Fruit fly (Drosophila melanogaster): ENCODE data around the gene fon.

The fon gene

dm6 chr2L:19364622-19365021, 21.4 kb downstream of the fon start (continued):
- no peak for TF ChIP-seq CG13624 (GFP tag; optimal IDR thresholded peaks at IDR 0.05)
- TF ChIP-seq CG2120 (GFP tag; optimal IDR thresholded peaks at IDR 0.05): peak; percentile 38
- TF ChIP-seq Meics (GFP tag; optimal IDR thresholded peaks at IDR 0.05): peak; percentile 50
- no peak for TF ChIP-seq CG2875 (GFP tag; optimal IDR thresholded peaks at IDR 0.05)
- peak; percentile 31 for TF ChIP-seq CoRest (tag; optimal IDR thresholded peaks at IDR 0.05)
- TF ChIP-seq ind (GFP tag; optimal IDR thresholded peaks at IDR 0.05): peak; percentile 19
- no peak for TF ChIP-seq CG1529 (GFP tag; optimal IDR thresholded peaks at IDR 0.05)
- no peak for TF ChIP-seq caup (GFP tag; optimal IDR thresholded peaks at IDR 0.05; ENCODE audit: severe bottlenecking)
- TF ChIP-seq grau (tag; optimal IDR thresholded peaks at IDR 0.05): peak; percentile 34
- TF ChIP-seq prd (optimal IDR thresholded peaks at IDR 0.05): no peak
- 0 out of 3 replicates have a peak, but pooled peaks have one; percentile 32 for TF ChIP-seq prd (GFP tag; IDR thresholded peaks at IDR 0.05)
- no peak for TF ChIP-seq cg (GFP tag; optimal IDR thresholded peaks at IDR 0.05)
- peak; percentile 40 for TF ChIP-seq CG18599 (GFP tag; optimal IDR thresholded peaks at IDR 0.05)
- 0 out of 3 replicates have a peak, but pooled peaks have one; percentile 27 for TF ChIP-seq CG7357 (GFP tag; IDR thresholded peaks at IDR 0.05)
- TF ChIP-seq CG10462 (GFP tag; optimal IDR thresholded peaks at IDR 0.05): no peak
- no peak for TF ChIP-seq eyg (GFP tag; optimal IDR thresholded peaks at IDR 0.05)
- no peak for TF ChIP-seq CG10565 (GFP tag; optimal IDR thresholded peaks at IDR 0.05)
- no peak for TF ChIP-seq CG18619 (GFP tag; optimal IDR thresholded peaks at IDR 0.05)
- no peak for TF ChIP-seq so (GFP tag; IDR thresholded peaks at IDR 0.05)
- TF ChIP-seq CG8924 (tag; optimal IDR thresholded peaks at IDR 0.05): peak; percentile 2
- TF ChIP-seq slbo (GFP tag; IDR thresholded peaks at IDR 0.05): peak; percentile 51
- no peak for TF ChIP-seq CG13424 (tag; optimal IDR thresholded peaks at IDR 0.05)
- no peak for TF ChIP-seq Atf-2 (GFP tag; optimal IDR thresholded peaks at IDR 0.05)
- TF ChIP-seq knrl (GFP tag; IDR thresholded peaks at IDR 0.05; ENCODE audit: partially characterized antibody): no peak
- TF ChIP-seq tna (GFP tag; IDR thresholded peaks at IDR 0.05; ENCODE audit: partially characterized antibody): no peak
- no peak for TF ChIP-seq CG8388 (GFP tag; optimal IDR thresholded peaks at IDR 0.05)
- no peak for TF ChIP-seq da (GFP tag; optimal IDR thresholded peaks at IDR 0.05)
- TF ChIP-seq luna (GFP tag; optimal IDR thresholded peaks at IDR 0.05): no peak
- TF ChIP-seq maf-S (GFP tag; optimal IDR thresholded peaks at IDR 0.05): no peak
- TF ChIP-seq CG11723 (GFP tag; optimal IDR thresholded peaks at IDR 0.05): peak; percentile 1
- TF ChIP-seq phol (tag; optimal IDR thresholded peaks at IDR 0.05): peak; percentile 26
- TF ChIP-seq fd96Cb (tag; optimal IDR thresholded peaks at IDR 0.05): peak; percentile 10
- peak; percentile 31 for TF ChIP-seq lbe (GFP tag; optimal IDR thresholded peaks at IDR 0.05)
- peak; percentile 38 for TF ChIP-seq CG11504 (tag; optimal IDR thresholded peaks at IDR 0.05)
- no peak for TF ChIP-seq CG6689 (GFP tag; IDR thresholded peaks at IDR 0.05)
- peak; percentile 34 for TF ChIP-seq CG15269 (tag; optimal IDR thresholded peaks at IDR 0.05)
- TF ChIP-seq ara (GFP tag; IDR thresholded peaks at IDR 0.05): no peak
- TF ChIP-seq Rx (GFP tag; IDR thresholded peaks at IDR 0.05): no peak
- no peak for TF ChIP-seq mld (GFP tag; IDR thresholded peaks at IDR 0.05; ENCODE audit: partially characterized antibody)
- TF ChIP-seq Hr51 (GFP tag; optimal IDR thresholded peaks at IDR 0.05): peak in 1 of 2 experiments; percentile 35
- TF ChIP-seq CG18262 (tag; optimal IDR thresholded peaks at IDR 0.05): peak; percentile 35
- peak; percentile 36 for TF ChIP-seq CG7839 (tag; optimal IDR thresholded peaks at IDR 0.05)
- TF ChIP-seq odd (GFP tag; optimal IDR thresholded peaks at IDR 0.05): peak; percentile 14
- TF ChIP-seq MBD-R2 (GFP tag; IDR thresholded peaks at IDR 0.05): no peak
- TF ChIP-seq hbn (GFP tag; IDR thresholded peaks at IDR 0.05; ENCODE audit: partially characterized antibody): no peak
- TF ChIP-seq BtbVII (GFP tag; optimal IDR thresholded peaks at IDR 0.05): no peak
- TF ChIP-seq Xbp1 (GFP tag; optimal IDR thresholded peaks at IDR 0.05): peak; percentile 28
- peak; percentile 7 for TF ChIP-seq tin (GFP tag; optimal IDR thresholded peaks at IDR 0.05)
- no peak for TF ChIP-seq ham (GFP tag; IDR thresholded peaks at IDR 0.05)
- peak; percentile 18 for TF ChIP-seq CG13775 (GFP tag; optimal IDR thresholded peaks at IDR 0.05)
- TF ChIP-seq CG32532 (GFP tag; IDR thresholded peaks at IDR 0.05): peak; percentile 26; the same call in 1 of the 2 replicates
